Worm (Caenorhabditis elegans) whole organism, young adult: ENCODE data around the gene ogt-1.

ENCODE experiments used
- B0261.1 ChIP-seq: sonication (generic microtip); optimal IDR thresholded peaks from 2 replicates; lab custom pipeline; 2016; ENCODE audit warnings: mild to moderate bottlenecking, missing genetic modification characterization, moderate library complexity, missing compliant biosample characterization
- F52B5.7 ChIP-seq: sonication (generic microtip); optimal IDR thresholded peaks from 2 replicates; lab custom pipeline; 2016; ENCODE audit warnings: mild to moderate bottlenecking, missing genetic modification characterization, missing compliant biosample characterization
- K12H6.12 ChIP-seq: fragments of 200-800 bp; sonication (Bioruptor generic); optimal IDR thresholded peaks from 2 replicates; lab custom pipeline; 2018; ENCODE audit warnings: mild to moderate bottlenecking, missing genetic modification characterization, missing compliant biosample characterization
- T07F8.4 ChIP-seq: sonication (generic microtip); optimal IDR thresholded peaks from 2 replicates; lab custom pipeline; 2016; ENCODE audit warnings: mild to moderate bottlenecking, missing genetic modification characterization, moderate library complexity, missing compliant biosample characterization
- T26A5.8 ChIP-seq: sonication (generic microtip); optimal IDR thresholded peaks from 2 replicates; lab custom pipeline; 2016; ENCODE audit warnings: missing genetic modification characterization, missing compliant biosample characterization
- Y53G8AR.9 ChIP-seq: fragments of 200-800 bp; sonication (Bioruptor generic); conservative IDR thresholded peaks from 2 replicates; pipeline ENCODE4 v1.3.6; 2022; ENCODE audit warnings: missing genetic modification reagents, missing genetic modification characterization, missing compliant biosample characterization
- Y79H2A.3 ChIP-seq: fragments of 200-800 bp; sonication (Bioruptor generic); conservative IDR thresholded peaks from 2 replicates; pipeline ENCODE4 v1.3.6; 2022; ENCODE audit warnings: missing genetic modification reagents, missing genetic modification characterization, missing compliant biosample characterization
- ama-1 ChIP-seq, 3 experiments: fragments of 150-350 bp in 1 of 3; sonication (generic microtip) in 2 of 3; optimal IDR thresholded peaks; 2 replicates each; lab custom pipeline; 2014 to 2018; ENCODE audit warnings: missing biosample characterization in 2 of 3, missing genetic modification characterization in 2 of 3, missing genetic modification reagents in 2 of 3
- atf-7 ChIP-seq: sonication (generic microtip); optimal IDR thresholded peaks from 2 replicates; lab custom pipeline; 2017; ENCODE audit warnings: mild to moderate bottlenecking, missing genetic modification characterization, missing compliant biosample characterization
- athp-1 ChIP-seq: sonication (generic microtip); optimal IDR thresholded peaks from 2 replicates; lab custom pipeline; 2017; ENCODE audit warnings: mild to moderate bottlenecking, missing genetic modification characterization, missing compliant biosample characterization
- attf-3 ChIP-seq: fragments of 200-800 bp; sonication (Bioruptor generic); conservative IDR thresholded peaks from 2 replicates; pipeline ENCODE4 v1.3.6; 2022; ENCODE audit warnings: missing genetic modification reagents, missing genetic modification characterization, missing compliant biosample characterization
- attf-6 ChIP-seq: fragments of 200-800 bp; sonication (Bioruptor generic); IDR thresholded peaks from 2 replicates; pipeline ENCODE4 v1.3.6; 2022; ENCODE audit warnings: missing genetic modification reagents, missing genetic modification characterization, missing compliant biosample characterization
- bed-1 ChIP-seq: fragments of 200-800 bp; sonication (Bioruptor generic); IDR thresholded peaks from 2 replicates; pipeline ENCODE4 v1.3.6; 2022; ENCODE audit warnings: missing genetic modification reagents, missing genetic modification characterization, missing compliant biosample characterization
- bed-2 ChIP-seq: fragments of 200-800 bp; sonication (Bioruptor generic); IDR thresholded peaks from 2 replicates; pipeline ENCODE4 v1.3.6; 2022; ENCODE audit warnings: missing genetic modification reagents, missing genetic modification characterization, missing compliant biosample characterization
- ccch-3 ChIP-seq: fragments of 200-800 bp; sonication (Bioruptor generic); optimal IDR thresholded peaks from 2 replicates; lab custom pipeline; 2018; ENCODE audit warnings: mild to moderate bottlenecking, missing genetic modification characterization, missing compliant biosample characterization
- cebp-2 ChIP-seq: fragments of 200-800 bp; sonication (Bioruptor generic); IDR thresholded peaks from 2 replicates; pipeline ENCODE4 v1.3.6; 2022; ENCODE audit warnings: missing genetic modification characterization, missing compliant biosample characterization
- ceh-100 ChIP-seq: fragments of 200-800 bp; sonication (Bioruptor generic); IDR thresholded peaks from 2 replicates; pipeline ENCODE4 v1.3.6; 2022; ENCODE audit warnings: missing genetic modification reagents, missing genetic modification characterization, missing compliant biosample characterization
- ceh-27 ChIP-seq: fragments of 200-800 bp; sonication (Bioruptor generic); optimal IDR thresholded peaks from 2 replicates; lab custom pipeline; 2018; ENCODE audit warnings: mild to moderate bottlenecking, missing genetic modification characterization, moderate library complexity, missing compliant biosample characterization
- chd-7 ChIP-seq: sonication (generic microtip); optimal IDR thresholded peaks from 2 replicates; lab custom pipeline; 2016; ENCODE audit warnings: mild to moderate bottlenecking, missing genetic modification characterization, moderate library complexity, missing compliant biosample characterization
- ets-4 ChIP-seq: fragments of 200-800 bp; sonication (Bioruptor generic); optimal IDR thresholded peaks from 2 replicates; lab custom pipeline; 2018; ENCODE audit warnings: mild to moderate bottlenecking, missing genetic modification characterization, missing compliant biosample characterization
- fkh-3 ChIP-seq: sonication (generic microtip); optimal IDR thresholded peaks from 2 replicates; lab custom pipeline; 2016; ENCODE audit warnings: mild to moderate bottlenecking, missing genetic modification characterization, missing compliant biosample characterization
- hmg-1.2 ChIP-seq: fragments of 200-800 bp; sonication (Bioruptor generic); IDR thresholded peaks from 2 replicates; pipeline ENCODE4 v1.3.6; 2022; ENCODE audit warnings: missing genetic modification reagents, missing genetic modification characterization, missing compliant biosample characterization
- lin-35 ChIP-seq, 3 experiments: fragments of 150-350 bp in 2 of 3; sonication (generic microtip) in 1 of 3; optimal IDR thresholded peaks; 2 replicates each; lab custom pipeline; 2014 to 2018; ENCODE audit warnings: missing biosample characterization in 3 of 3, missing genetic modification characterization in 3 of 3, missing genetic modification reagents in 3 of 3
- lin-40 ChIP-seq: sonication (generic microtip); optimal IDR thresholded peaks from 2 replicates; lab custom pipeline; 2016; ENCODE audit warnings: missing genetic modification characterization, mild to moderate bottlenecking, missing compliant biosample characterization, missing genotype, missing genetic modification reagents
- lsl-1 ChIP-seq: fragments of 200-800 bp; sonication (Bioruptor generic); optimal IDR thresholded peaks from 2 replicates; lab custom pipeline; 2018; ENCODE audit warnings: mild to moderate bottlenecking, missing genetic modification characterization, moderate library complexity, missing compliant biosample characterization
- mcd-1 ChIP-seq: fragments of 200-800 bp; sonication (Bioruptor generic); IDR thresholded peaks from 2 replicates; pipeline ENCODE4 v1.3.6; 2022; ENCODE audit warnings: missing genetic modification reagents, missing genetic modification characterization, missing compliant biosample characterization
- nhr-120 ChIP-seq: fragments of 200-800 bp; sonication (Bioruptor generic); IDR thresholded peaks from 2 replicates; pipeline ENCODE4 v1.3.6; 2022; ENCODE audit warnings: missing genetic modification characterization, missing compliant biosample characterization
- nhr-179 ChIP-seq: sonication (generic microtip); optimal IDR thresholded peaks from 2 replicates; lab custom pipeline; 2016; ENCODE audit warnings: mild to moderate bottlenecking, missing genetic modification characterization, missing compliant biosample characterization
- nhr-80 ChIP-seq: sonication (generic microtip); optimal IDR thresholded peaks from 2 replicates; lab custom pipeline; 2016; ENCODE audit warnings: missing genetic modification characterization, missing compliant biosample characterization
- pha-4 ChIP-seq: fragments of 150-350 bp; sonication (generic microtip); optimal IDR thresholded peaks from 2 replicates; lab custom pipeline; 2014; ENCODE audit warnings: missing biosample characterization, missing genetic modification reagents, missing genetic modification characterization
- rpc-1 ChIP-seq, 2 experiments: fragments of 150-350 bp in 1 of 2; sonication (generic microtip) in 1 of 2; optimal IDR thresholded peaks; 2 replicates each; lab custom pipeline; 2014 to 2018; ENCODE audit warnings: missing biosample characterization in 1 of 2, missing genetic modification characterization in 1 of 2, missing genetic modification reagents in 1 of 2, missing genotype in 1 of 2
- sea-2 ChIP-seq: fragments of 200-800 bp; sonication (Bioruptor generic); IDR thresholded peaks from 2 replicates; pipeline ENCODE4 v1.3.6; 2022; ENCODE audit warnings: missing genetic modification characterization, missing compliant biosample characterization
- snpc-3.4 ChIP-seq: sonication (generic microtip); optimal IDR thresholded peaks from 2 replicates; lab custom pipeline; 2017; ENCODE audit warnings: missing genetic modification characterization, mild to moderate bottlenecking, missing compliant biosample characterization, antibody characterized with exemption, moderate library complexity, missing genotype, missing genetic modification reagents
- sptf-2 ChIP-seq: fragments of 200-800 bp; sonication (Bioruptor generic); optimal IDR thresholded peaks from 2 replicates; lab custom pipeline; 2018; ENCODE audit warnings: mild to moderate bottlenecking, missing genetic modification characterization, missing compliant biosample characterization
- tbx-9 ChIP-seq: sonication (generic microtip); optimal IDR thresholded peaks from 2 replicates; lab custom pipeline; 2016; ENCODE audit warnings: borderline replicate concordance, missing genetic modification characterization, inconsistent platforms, missing compliant biosample characterization
- ztf-3 ChIP-seq: fragments of 200-800 bp; sonication (Bioruptor generic); optimal IDR thresholded peaks from 2 replicates; lab custom pipeline; 2018; ENCODE audit warnings: mild to moderate bottlenecking, missing genetic modification characterization, missing compliant biosample characterization

ogt-1 gene

ce11 chrIII:7140228-7140710 lies 13.3 kb downstream of the ogt-1 start (continued):
- TF ChIP-seq ceh-27: no peak
- 0 out of 2 replicates have a peak, but pooled peaks have one; percentile 9 for TF ChIP-seq ceh-100 (GFP tag; lab: Robert Waterston, UW)
- peak; percentile 67 for TF ChIP-seq lsl-1 (GFP tag; lab: Kevin White, UChicago)
- peak; percentile 51; the same call in 1 of the 2 replicates for TF ChIP-seq Y53G8AR.9 (GFP tag; lab: Robert Waterston, UW)
- no peak for TF ChIP-seq K12H6.12 (tag; lab: Kevin White, UChicago)
- peak; percentile 91 for TF ChIP-seq snpc-3.4 (tag; lab: Kevin White, UChicago)
- TF ChIP-seq, all 124 proteins: peak for 45

ce11 chrIII:7138178-7138577 lies 15.4 kb downstream of the ogt-1 start, which contains the start of gene B0280.11:
Gene B0280.11, minus strand, starts transcription at chrIII:7138278.
- no peak for TF ChIP-seq ceh-100 (GFP tag; lab: Robert Waterston, UW)
- no peak for TF ChIP-seq nhr-80
- TF ChIP-seq pha-4 (tag; lab: Kevin White, UChicago): no peak
- TF ChIP-seq lin-40 (tag; lab: Kevin White, UChicago): no peak
- TF ChIP-seq sptf-2 (GFP tag; lab: Kevin White, UChicago): no peak
- TF ChIP-seq ama-1 (optimal IDR thresholded peaks at IDR 0.05; lab: Kevin White, UChicago): no peak
- no peak for TF ChIP-seq ama-1 (GFP tag; optimal IDR thresholded peaks at IDR 0.05; lab: Kevin White, UChicago)
- TF ChIP-seq T07F8.4: no peak
- TF ChIP-seq lin-35 (GFP tag; optimal IDR thresholded peaks at IDR 0.05; lab: Kevin White, UChicago): no peak
- TF ChIP-seq attf-6 (GFP tag; lab: Robert Waterston, UW): no peak
- TF ChIP-seq ets-4 (GFP tag; lab: Kevin White, UChicago): no peak
- no peak for TF ChIP-seq F52B5.7 (tag; lab: Kevin White, UChicago)
- no peak for TF ChIP-seq ztf-3 (GFP tag; lab: Kevin White, UChicago)
- no peak for TF ChIP-seq ccch-3 (GFP tag; lab: Kevin White, UChicago)
- TF ChIP-seq B0261.1 (tag; lab: Kevin White, UChicago): no peak
- no peak for TF ChIP-seq chd-7
- no peak for TF ChIP-seq hmg-1.2 (GFP tag; lab: Robert Waterston, UW)

- TF ChIP-seq bed-1 (GFP tag; lab: Robert Waterston, UW) (no peak), rpc-1 (optimal IDR thresholded peaks at IDR 0.05; lab: Kevin White, UChicago) (no peak), rpc-1 (tag; optimal IDR thresholded peaks at IDR 0.05; lab: Kevin White, UChicago) (no peak), nhr-179 (tag; lab: Kevin White, UChicago) (no peak), attf-3 (GFP tag; lab: Robert Waterston, UW) (no peak), Y79H2A.3 (GFP tag; lab: Robert Waterston, UW) (no peak), athp-1 (tag; lab: Kevin White, UChicago) (no peak), tbx-9 (tag; lab: Kevin White, UChicago) (no peak), nhr-120 (GFP tag; lab: Robert Waterston, UW) (no peak), bed-2 (no peak), T26A5.8 (no peak), ets-4 (GFP tag; lab: Kevin White, UChicago) (no peak), F52B5.7 (tag; lab: Kevin White, UChicago) (no peak), sea-2 (GFP tag; lab: Robert Waterston, UW) (no peak), mcd-1 (no peak), cebp-2 (GFP tag; lab: Robert Waterston, UW) (no peak), atf-7 (no peak), fkh-3 (tag; lab: Kevin White, UChicago) (no peak), ama-1 (optimal IDR thresholded peaks at IDR 0.05; lab: Kevin White, UChicago) (no peak), ama-1 (GFP tag; optimal IDR thresholded peaks at IDR 0.05; lab: Kevin White, UChicago) (no peak), lsl-1 (GFP tag; lab: Kevin White, UChicago) (no peak)
These were observed 17.6 kb downstream of the ogt-1 start, which contains the start of gene B0280.17 for ce11 chrIII:7136015-7136414. Gene B0280.17, minus strand, starts transcription at chrIII:7136115.
